Fruit fly (Drosophila melanogaster) whole organism, prepupa: ENCODE data around the gene Hsp27.

Experiments
- Blimp-1 ChIP-seq: fragments of 200-800 bp; sonication (Bioruptor generic); optimal IDR thresholded peaks from 3 replicates; lab custom pipeline; 2017; ENCODE audit warnings: missing biosample characterization, missing genetic modification characterization, mild to moderate bottlenecking, moderate library complexity, missing genetic modification reagents
- CG11294 ChIP-seq: fragments of 200-800 bp; sonication (Bioruptor generic); IDR thresholded peaks from 2 replicates; pipeline ENCODE4 v1.3.6; 2022; ENCODE audit warnings: missing biosample characterization, missing genetic modification characterization
- CG11762 ChIP-seq: fragments of 200-800 bp; sonication (Bioruptor generic); optimal IDR thresholded peaks from 3 replicates; lab custom pipeline; 2016; ENCODE audit warnings: missing biosample characterization, missing genetic modification characterization; ENCODE audit not compliant: insufficient read depth
- CG11902 ChIP-seq: fragments of 200-800 bp; sonication (Bioruptor generic); optimal IDR thresholded peaks from 3 replicates; lab custom pipeline; 2016; ENCODE audit warnings: missing biosample characterization, missing genetic modification characterization
- CG15336 ChIP-seq: fragments of 200-800 bp; sonication (Bioruptor generic); IDR thresholded peaks from 2 replicates; pipeline ENCODE4 v1.3.6; 2022; ENCODE audit warnings: missing biosample characterization, missing genetic modification characterization
- CG1621 ChIP-seq: fragments of 200-800 bp; sonication (Bioruptor generic); optimal IDR thresholded peaks from 3 replicates; lab custom pipeline; 2018; ENCODE audit warnings: missing biosample characterization, mild to moderate bottlenecking, missing genetic modification characterization
- CG16779 ChIP-seq: fragments of 200-800 bp; sonication (Bioruptor generic); optimal IDR thresholded peaks from 3 replicates; lab custom pipeline; 2017; ENCODE audit warnings: missing biosample characterization, mild to moderate bottlenecking, missing genetic modification characterization
- CG3032 ChIP-seq: fragments of 200-800 bp; optimal IDR thresholded peaks from 2 replicates; lab custom pipeline; 2019; ENCODE audit warnings: missing biosample characterization, mild to moderate bottlenecking, missing genetic modification characterization, moderate library complexity
- CG31627 ChIP-seq: fragments of 200-800 bp; sonication (Bioruptor generic); optimal IDR thresholded peaks from 3 replicates; lab custom pipeline; 2016; ENCODE audit warnings: missing biosample characterization, missing genetic modification characterization
- CG32006 ChIP-seq: fragments of 200-800 bp; sonication (Bioruptor generic); optimal IDR thresholded peaks from 3 replicates; lab custom pipeline; 2017; ENCODE audit warnings: missing biosample characterization, mild to moderate bottlenecking, missing genetic modification characterization
- CG34406 ChIP-seq: fragments of 200-800 bp; sonication (Bioruptor generic); optimal IDR thresholded peaks from 3 replicates; lab custom pipeline; 2016; ENCODE audit warnings: missing biosample characterization, missing genetic modification characterization
- CG3919 ChIP-seq: fragments of 200-800 bp; sonication (Bioruptor generic); optimal IDR thresholded peaks from 3 replicates; lab custom pipeline; 2016; ENCODE audit warnings: missing biosample characterization, missing genetic modification characterization
- CG4318 ChIP-seq: fragments of 200-800 bp; sonication (Bioruptor generic); optimal IDR thresholded peaks from 3 replicates; lab custom pipeline; 2017; ENCODE audit warnings: missing biosample characterization, mild to moderate bottlenecking, missing genetic modification characterization
- CG6163 ChIP-seq: fragments of 200-800 bp; sonication (Bioruptor generic); IDR thresholded peaks from 3 replicates; pipeline ENCODE4 v1.3.6; 2022; ENCODE audit warnings: missing biosample characterization, missing genetic modification characterization
- CG6276 ChIP-seq: fragments of 200-800 bp; sonication (Bioruptor generic); optimal IDR thresholded peaks from 2 replicates; lab custom pipeline; 2017; ENCODE audit warnings: missing biosample characterization, mild to moderate bottlenecking, missing genetic modification characterization
- CG6792 ChIP-seq: fragments of 200-800 bp; sonication (Bioruptor generic); optimal IDR thresholded peaks from 3 replicates; lab custom pipeline; 2016; ENCODE audit warnings: missing biosample characterization, missing genetic modification characterization
- CG6808 ChIP-seq: fragments of 200-800 bp; sonication (Bioruptor generic); optimal IDR thresholded peaks from 3 replicates; lab custom pipeline; 2017; ENCODE audit warnings: missing biosample characterization, missing genetic modification characterization, mild to moderate bottlenecking, moderate library complexity, missing genetic modification reagents
- CG6854 ChIP-seq: fragments of 200-800 bp; sonication (Bioruptor generic); optimal IDR thresholded peaks from 2 replicates; lab custom pipeline; 2017; ENCODE audit warnings: missing biosample characterization, mild to moderate bottlenecking, missing genetic modification characterization
- CG7368 ChIP-seq: fragments of 200-800 bp; sonication (Bioruptor generic); optimal IDR thresholded peaks from 3 replicates; lab custom pipeline; 2016; ENCODE audit warnings: missing biosample characterization, missing genetic modification characterization
- CG8319 ChIP-seq: fragments of 200-800 bp; sonication (Bioruptor generic); optimal IDR thresholded peaks from 3 replicates; lab custom pipeline; 2016; ENCODE audit warnings: missing biosample characterization, missing genetic modification characterization
- CG8632 ChIP-seq: fragments of 200-800 bp; sonication (Bioruptor generic); optimal IDR thresholded peaks from 3 replicates; lab custom pipeline; 2016; ENCODE audit warnings: missing biosample characterization, missing genetic modification characterization
- CG9139 ChIP-seq: fragments of 200-800 bp; sonication (Bioruptor generic); optimal IDR thresholded peaks from 3 replicates; lab custom pipeline; 2017; ENCODE audit warnings: missing biosample characterization, mild to moderate bottlenecking, missing genetic modification characterization
- Eip75B ChIP-seq: fragments of 200-800 bp; sonication (Bioruptor generic); optimal IDR thresholded peaks from 3 replicates; lab custom pipeline; 2016; ENCODE audit warnings: missing biosample characterization, missing genetic modification characterization
- Eip93F ChIP-seq: fragments of 200-800 bp; sonication (Bioruptor generic); optimal IDR thresholded peaks from 2 replicates; lab custom pipeline; 2016; ENCODE audit warnings: missing biosample characterization, mild to moderate bottlenecking, missing genetic modification characterization
- Ets21C ChIP-seq: fragments of 200-800 bp; sonication (Bioruptor generic); optimal IDR thresholded peaks from 3 replicates; lab custom pipeline; 2016; ENCODE audit warnings: missing biosample characterization, missing genetic modification characterization
- Ets96B ChIP-seq: fragments of 200-800 bp; optimal IDR thresholded peaks from 2 replicates; lab custom pipeline; 2019; ENCODE audit warnings: missing biosample characterization, mild to moderate bottlenecking, missing genetic modification characterization, moderate library complexity
- Gug ChIP-seq: fragments of 200-800 bp; sonication (Bioruptor generic); IDR thresholded peaks from 2 replicates; pipeline ENCODE4 v1.3.6; 2022; ENCODE audit warnings: missing biosample characterization, missing genetic modification characterization
- Hr38 ChIP-seq: sonication (Bioruptor generic); optimal IDR thresholded peaks from 2 replicates; lab custom pipeline; 2016; ENCODE audit warnings: missing biosample characterization, missing genetic modification characterization
- Hr4 ChIP-seq: fragments of 200-800 bp; sonication (Bioruptor generic); optimal IDR thresholded peaks from 3 replicates; lab custom pipeline; 2016; ENCODE audit warnings: missing biosample characterization, missing genetic modification characterization
- Met ChIP-seq: fragments of 200-800 bp; sonication (Bioruptor generic); optimal IDR thresholded peaks from 3 replicates; lab custom pipeline; 2016; ENCODE audit warnings: missing biosample characterization, missing genetic modification characterization
- OdsH ChIP-seq: fragments of 200-800 bp; sonication (Bioruptor generic); optimal IDR thresholded peaks from 3 replicates; lab custom pipeline; 2016; ENCODE audit warnings: missing biosample characterization, missing genetic modification characterization
- Sox102F ChIP-seq: fragments of 200-800 bp; sonication (Bioruptor generic); optimal IDR thresholded peaks from 2 replicates; lab custom pipeline; 2016; ENCODE audit warnings: missing biosample characterization, mild to moderate bottlenecking, missing genetic modification characterization
- Sox14 ChIP-seq: fragments of 200-800 bp; sonication (Bioruptor generic); optimal IDR thresholded peaks from 3 replicates; lab custom pipeline; 2016; ENCODE audit warnings: missing biosample characterization, missing genetic modification characterization
- Sox15 ChIP-seq: fragments of 200-800 bp; sonication (Bioruptor generic); optimal IDR thresholded peaks from 3 replicates; lab custom pipeline; 2016; ENCODE audit warnings: missing biosample characterization, missing genetic modification characterization
- achi ChIP-seq: fragments of 200-800 bp; sonication (Bioruptor generic); optimal IDR thresholded peaks from 3 replicates; lab custom pipeline; 2016; ENCODE audit warnings: missing biosample characterization, missing genetic modification characterization
- acj6 ChIP-seq: fragments of 200-800 bp; sonication (Bioruptor generic); optimal IDR thresholded peaks from 3 replicates; lab custom pipeline; 2016; ENCODE audit warnings: missing biosample characterization, missing genetic modification characterization
- dac ChIP-seq: fragments of 200-800 bp; sonication (Bioruptor generic); optimal IDR thresholded peaks from 2 replicates; lab custom pipeline; 2017; ENCODE audit warnings: missing biosample characterization, mild to moderate bottlenecking, missing genetic modification characterization
- dsx ChIP-seq: fragments of 200-800 bp; optimal IDR thresholded peaks from 3 replicates; lab custom pipeline; 2019; ENCODE audit warnings: missing biosample characterization, mild to moderate bottlenecking, missing genetic modification characterization, moderate library complexity; ENCODE audit not compliant: poor library complexity, severe bottlenecking
- eg ChIP-seq: fragments of 200-800 bp; sonication (Bioruptor generic); IDR thresholded peaks from 3 replicates; pipeline ENCODE4 v1.3.6; 2022; ENCODE audit warnings: missing biosample characterization, missing genetic modification characterization
- esn ChIP-seq: fragments of 200-800 bp; sonication (Bioruptor generic); optimal IDR thresholded peaks from 2 replicates; lab custom pipeline; 2016; ENCODE audit warnings: missing biosample characterization, mild to moderate bottlenecking, missing genetic modification characterization, moderate library complexity
- fd85E ChIP-seq: fragments of 200-800 bp; sonication (Bioruptor generic); optimal IDR thresholded peaks from 3 replicates; lab custom pipeline; 2016; ENCODE audit warnings: missing biosample characterization, missing genetic modification characterization
- fkh ChIP-seq: fragments of 200-800 bp; sonication (Bioruptor generic); optimal IDR thresholded peaks from 3 replicates; lab custom pipeline; 2017; ENCODE audit warnings: missing biosample characterization, mild to moderate bottlenecking, missing genetic modification characterization, moderate library complexity
- lz ChIP-seq: fragments of 200-800 bp; sonication (Bioruptor generic); optimal IDR thresholded peaks from 3 replicates; lab custom pipeline; 2016; ENCODE audit warnings: missing biosample characterization, missing genetic modification characterization
- net ChIP-seq: fragments of 200-800 bp; sonication (Bioruptor generic); optimal IDR thresholded peaks from 3 replicates; lab custom pipeline; 2016; ENCODE audit warnings: missing biosample characterization, missing genetic modification characterization
- pdm3 ChIP-seq: fragments of 200-800 bp; sonication (Bioruptor generic); optimal IDR thresholded peaks from 3 replicates; lab custom pipeline; 2016; ENCODE audit warnings: missing biosample characterization, missing genetic modification characterization
- salr ChIP-seq, 2 experiments: fragments of 200-800 bp; sonication (Bioruptor generic); optimal IDR thresholded peaks; 3 replicates each; lab custom pipeline; 2016 to 2018; ENCODE audit warnings: missing biosample characterization in 2 of 2, missing genetic modification characterization in 2 of 2, mild to moderate bottlenecking in 1 of 2
- ss ChIP-seq, 2 experiments: fragments of 200-800 bp; sonication (Bioruptor generic); optimal IDR thresholded peaks; 2 replicates in 1 of 2; 3 replicates in 1 of 2; lab custom pipeline; 2017 to 2018; ENCODE audit warnings: mild to moderate bottlenecking in 2 of 2, missing biosample characterization in 2 of 2, missing genetic modification characterization in 2 of 2, moderate library complexity in 1 of 2
- svp ChIP-seq: fragments of 200-800 bp; sonication (Bioruptor generic); peaks from one replicate; lab custom pipeline; 2016; ENCODE audit warnings: missing biosample characterization, missing genetic modification characterization
- topi ChIP-seq: fragments of 200-800 bp; sonication (Bioruptor generic); optimal IDR thresholded peaks from 3 replicates; lab custom pipeline; 2016; ENCODE audit warnings: missing biosample characterization, missing genetic modification characterization
- vri ChIP-seq: fragments of 200-800 bp; sonication (Bioruptor generic); optimal IDR thresholded peaks from 3 replicates; lab custom pipeline; 2016; ENCODE audit warnings: missing biosample characterization, mild to moderate bottlenecking, missing genetic modification characterization

Gene Hsp27

DNA sequence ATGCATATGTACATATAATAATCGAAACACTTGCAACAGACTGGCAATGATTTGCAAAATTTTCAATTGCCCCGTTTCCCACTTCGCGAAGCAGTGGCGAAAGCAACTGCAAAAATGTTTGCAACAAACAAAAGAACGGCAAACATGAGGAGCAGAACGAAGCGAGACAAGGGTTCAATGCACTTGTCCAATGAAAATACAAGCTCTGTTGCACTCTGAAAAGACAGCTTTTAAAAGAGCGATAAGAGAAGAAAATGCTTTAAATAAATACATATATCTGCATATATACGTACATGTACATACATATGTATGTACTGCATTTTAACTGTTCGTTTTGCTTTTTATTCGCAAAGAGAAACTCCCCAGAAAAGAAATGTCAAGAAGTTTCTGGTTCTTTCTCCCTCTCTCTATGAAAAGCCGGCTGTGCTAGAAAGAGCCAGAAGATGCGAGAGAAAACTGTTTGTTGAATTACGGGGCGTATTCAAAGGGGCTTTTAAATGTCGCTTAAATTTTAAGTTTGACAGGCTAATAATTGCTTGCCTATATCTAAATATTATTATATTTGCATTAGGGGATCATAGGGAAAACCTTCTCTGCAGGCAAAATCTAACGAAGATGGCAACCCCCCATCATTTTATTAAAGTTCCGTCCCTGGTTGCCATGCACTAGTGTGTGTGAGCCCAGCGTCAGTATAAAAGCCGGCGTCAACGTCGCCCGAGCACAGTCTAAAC, at the start of gene Hsp27:
TSS of gene Hsp27 (plus strand) at position 719 of the 731 bp plus-strand sequence.
- TF ChIP-seq CG6163 (GFP tag; lab: Robert Waterston, UW) (peak; percentile 100), CG15336 (GFP tag; lab: Robert Waterston, UW) (peak; percentile 100), eg (GFP tag; lab: Robert Waterston, UW) (peak; percentile 100), esn (GFP tag; lab: Kevin White, UChicago) (peak; percentile 100), pdm3 (GFP tag; lab: Kevin White, UChicago) (peak; percentile 100), CG11762 (GFP tag; lab: Kevin White, UChicago) (peak; percentile 100), CG11902 (GFP tag; lab: Kevin White, UChicago) (peak; percentile 100), svp (GFP tag; lab: Kevin White, UChicago) (peak; percentile 100), Ets96B (tag; lab: Kevin White, UChicago) (peak; percentile 100), CG32006 (GFP tag; lab: Kevin White, UChicago) (peak; percentile 100), fd85E (GFP tag; lab: Kevin White, UChicago) (peak; percentile 99), Sox102F (GFP tag; lab: Kevin White, UChicago) (peak; percentile 100), topi (GFP tag; lab: Kevin White, UChicago) (peak; percentile 100), Blimp-1 (GFP tag; lab: Kevin White, UChicago) (peak; percentile 98), dac (GFP tag; lab: Kevin White, UChicago) (peak; percentile 100), CG3032 (tag; lab: Kevin White, UChicago) (peak; percentile 100), Met (GFP tag; lab: Kevin White, UChicago) (peak; percentile 100), CG6276 (peak; percentile 100), Gug (peak; percentile 100), CG7368 (peak; percentile 100), CG9139 (GFP tag; lab: Kevin White, UChicago) (peak; percentile 99), ss (GFP tag; optimal IDR thresholded peaks at IDR 0.05; lab: Kevin White, UChicago) (peak; percentile 99), CG1621 (tag; lab: Kevin White, UChicago) (peak; percentile 99), vri (peak; percentile 99), acj6 (GFP tag; lab: Kevin White, UChicago) (peak; percentile 100), CG31627 (GFP tag; lab: Kevin White, UChicago) (peak; percentile 99), achi (GFP tag; lab: Kevin White, UChicago) (peak; percentile 99), OdsH (GFP tag; lab: Kevin White, UChicago) (peak; percentile 100), CG8319 (GFP tag; lab: Kevin White, UChicago) (peak; percentile 100), Eip93F (GFP tag; lab: Kevin White, UChicago) (peak; percentile 100), fkh (GFP tag; lab: Kevin White, UChicago) (peak; percentile 98), CG6808 (GFP tag; lab: Kevin White, UChicago) (peak; percentile 99), dsx (peak; percentile 99), Sox14 (GFP tag; lab: Kevin White, UChicago) (peak; percentile 100), Hr38 (GFP tag; lab: Kevin White, UChicago) (peak; percentile 70), net (peak; percentile 100), CG6854 (GFP tag; lab: Kevin White, UChicago) (peak; percentile 100), CG6792 (peak; percentile 100), CG3919 (GFP tag; lab: Kevin White, UChicago) (peak; percentile 100), CG34406 (GFP tag; lab: Kevin White, UChicago) (peak; percentile 100), salr (GFP tag; optimal IDR thresholded peaks at IDR 0.05; lab: Kevin White, UChicago) (peak; percentile 99 to 100), CG11294 (GFP tag; lab: Robert Waterston, UW) (peak; percentile 100), lz (GFP tag; lab: Kevin White, UChicago) (peak; percentile 100), CG16779 (tag; lab: Kevin White, UChicago) (peak; percentile 99), CG4318 (GFP tag; lab: Kevin White, UChicago) (peak; percentile 100), Eip75B (GFP tag; lab: Kevin White, UChicago) (peak; percentile 100), Hr4 (peak; percentile 100), Sox15 (GFP tag; lab: Kevin White, UChicago) (peak; percentile 99), CG8632 (GFP tag; lab: Kevin White, UChicago) (peak; percentile 100), Ets21C (GFP tag; lab: Kevin White, UChicago) (peak; percentile 99)
